Fruit fly (Drosophila melanogaster) whole organism, pupa: ENCODE data around the gene CG16753.

Experiments
- CG32121 ChIP-seq: fragments of 200-800 bp; sonication (Bioruptor generic); IDR thresholded peaks from 2 replicates; pipeline ENCODE4 v1.3.6; 2022; ENCODE audit warnings: missing biosample characterization, missing genetic modification characterization
- CG4496 ChIP-seq: fragments of 200-800 bp; sonication (Bioruptor generic); IDR thresholded peaks from 3 replicates; pipeline ENCODE4 v1.3.6; 2022; ENCODE audit warnings: missing biosample characterization, missing genetic modification characterization
- CG9948 ChIP-seq: fragments of 200-800 bp; sonication (Bioruptor generic); optimal IDR thresholded peaks from 2 replicates; lab custom pipeline; 2018; ENCODE audit warnings: missing biosample characterization, mild to moderate bottlenecking, missing genetic modification characterization, moderate library complexity
- D1 ChIP-seq: fragments of 200-800 bp; sonication (Bioruptor generic); optimal IDR thresholded peaks from 2 replicates; lab custom pipeline; 2018; ENCODE audit warnings: missing biosample characterization, mild to moderate bottlenecking, missing genetic modification characterization, moderate library complexity
- Snoo ChIP-seq: fragments of 200-800 bp; sonication (Bioruptor generic); optimal IDR thresholded peaks from 3 replicates; lab custom pipeline; 2017; ENCODE audit warnings: missing biosample characterization, mild to moderate bottlenecking, missing genetic modification characterization, inconsistent platforms

DNA sequence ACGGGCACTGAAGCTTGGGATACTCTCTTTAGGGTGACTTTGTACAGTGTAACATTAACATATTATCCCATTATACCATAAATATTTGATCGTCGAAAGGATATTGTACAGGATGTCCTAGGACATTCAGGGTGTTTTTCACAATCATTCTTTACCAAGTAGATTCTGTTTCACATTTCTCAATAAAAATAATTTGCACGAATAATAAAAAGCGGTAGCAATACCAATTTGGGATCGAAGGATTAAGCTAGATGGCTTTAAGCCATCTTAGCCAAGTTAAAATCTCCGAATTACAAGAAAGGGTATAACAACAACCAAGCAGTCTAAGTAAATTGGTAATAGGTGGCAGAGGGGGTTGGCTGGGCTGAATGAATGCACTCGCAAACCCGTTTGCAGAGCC lies 19.5 kb downstream of the CG16753 start:
- no peak for TF ChIP-seq D1 (tag; lab: Kevin White, UChicago)
- TF ChIP-seq CG9948 (tag; lab: Kevin White, UChicago), result peak; percentile 65
- TF ChIP-seq CG4496 (GFP tag; lab: Robert Waterston, UW), result no peak
- TF ChIP-seq CG32121 (GFP tag; lab: Robert Waterston, UW), result no peak
- peak; percentile 51 for TF ChIP-seq Snoo (tag; lab: Kevin White, UChicago)
